Worm (Caenorhabditis elegans): ENCODE measurements around the gene rsp-1.

The rsp-1 gene

ce11 chrII:11443128-11443527 is 10.0 kb upstream of the rsp-1 start:
- TF ChIP-seq mml-1 (tag; optimal IDR thresholded peaks at IDR 0.05) (no peak), egl-5 (tag; optimal IDR thresholded peaks at IDR 0.05) (no peak), nhr-237 (tag; optimal IDR thresholded peaks at IDR 0.05) (no peak), jun-1 (tag; optimal IDR thresholded peaks at IDR 0.05) (no peak), nfya-1 (tag; optimal IDR thresholded peaks at IDR 0.05; ENCODE audit: insufficient read depth) (no peak), ztf-11 (tag; optimal IDR thresholded peaks at IDR 0.05) (no peak), pha-4 (tag; optimal IDR thresholded peaks at IDR 0.05) (no peak), nhr-23 (tag; optimal IDR thresholded peaks at IDR 0.05) (no peak), elt-2 (tag; optimal IDR thresholded peaks at IDR 0.05) (no peak), nhr-12 (tag; optimal IDR thresholded peaks at IDR 0.05) (no peak), mdl-1 (tag; optimal IDR thresholded peaks at IDR 0.05) (no peak), daf-12 (tag; optimal IDR thresholded peaks at IDR 0.05) (no peak), ceh-28 (tag; optimal IDR thresholded peaks at IDR 0.05) (no peak), fos-1 (tag; optimal IDR thresholded peaks at IDR 0.05) (no peak), tbx-2 (tag; optimal IDR thresholded peaks at IDR 0.05) (no peak), ama-1 (optimal IDR thresholded peaks at IDR 0.05) (no peak), ztf-4 (tag; optimal IDR thresholded peaks at IDR 0.05) (no peak), nhr-76 (tag; optimal IDR thresholded peaks at IDR 0.05) (no peak), egl-27 (tag; optimal IDR thresholded peaks at IDR 0.05) (no peak)

ce11 chrII:11443862-11444261 is 9.3 kb upstream of the rsp-1 start, which contains the start of gene adbp-1:
TSS of gene adbp-1 (plus strand) at chrII:11444162.
- no peak for TF ChIP-seq daf-12 (tag; optimal IDR thresholded peaks at IDR 0.05)

- no peak for TF ChIP-seq unc-39 (tag; optimal IDR thresholded peaks at IDR 0.05)
- TF ChIP-seq nhr-77 (tag; optimal IDR thresholded peaks at IDR 0.05): no peak
- TF ChIP-seq ceh-16 (tag; optimal IDR thresholded peaks at IDR 0.05): no peak
- TF ChIP-seq elt-2 (tag; optimal IDR thresholded peaks at IDR 0.05): no peak
- no peak for TF ChIP-seq sea-2 (GFP tag; optimal IDR thresholded peaks at IDR 0.05)
- no peak for TF ChIP-seq ceh-82 (tag; optimal IDR thresholded peaks at IDR 0.05)
- TF ChIP-seq fos-1 (tag; optimal IDR thresholded peaks at IDR 0.05): no peak
- TF ChIP-seq fkh-2 (tag; optimal IDR thresholded peaks at IDR 0.05): no peak
These were observed 8.2 kb upstream of the rsp-1 start, which contains the start of gene W02B12.13 for ce11 chrII:11444973-11445372. TSS of gene W02B12.13 (plus strand) at chrII:11445273.

DNA sequence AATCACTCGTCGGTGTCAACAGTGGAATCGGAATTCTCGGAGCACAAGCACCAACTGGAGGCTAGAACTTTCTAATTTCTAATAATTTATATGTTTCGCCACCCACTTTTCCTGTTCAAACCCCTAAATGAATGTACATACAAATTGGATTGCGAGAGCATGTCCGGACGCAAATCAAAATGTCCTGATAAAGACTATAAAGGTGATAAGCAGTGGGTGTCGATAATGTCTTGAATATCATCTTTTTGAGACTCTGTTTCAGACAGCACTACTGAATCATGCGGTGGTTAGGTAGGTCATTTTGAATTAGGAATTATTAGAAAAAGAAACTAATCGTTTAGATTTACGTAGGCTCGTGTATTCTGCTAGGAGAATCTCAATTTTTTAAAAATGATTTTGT is 4.4 kb upstream of the rsp-1 start, which contains the start of gene W02B12.1:
Gene W02B12.1, plus strand, starts transcription at position 269 of the 400 bp plus-strand sequence.
- TF ChIP-seq elt-2 (tag; optimal IDR thresholded peaks at IDR 0.05) (peak; percentile 77), pha-4 (tag; optimal IDR thresholded peaks at IDR 0.05) (no peak), pqm-1 (tag; optimal IDR thresholded peaks at IDR 0.05) (peak; percentile 72)

ce11 chrII:11450882-11451281 is 2.3 kb upstream of the rsp-1 start:
- TF ChIP-seq ceh-28 (tag; optimal IDR thresholded peaks at IDR 0.05): no peak
- TF ChIP-seq nhr-25 (tag; optimal IDR thresholded peaks at IDR 0.05): no peak
- no peak for TF ChIP-seq elt-3 (tag; optimal IDR thresholded peaks at IDR 0.05)
- TF ChIP-seq pha-4 (tag; optimal IDR thresholded peaks at IDR 0.05): no peak

- TF ChIP-seq fkh-10 (GFP tag; optimal IDR thresholded peaks at IDR 0.05) (no peak), tbx-2 (tag; optimal IDR thresholded peaks at IDR 0.05) (no peak), unc-62 (GFP tag; optimal IDR thresholded peaks at IDR 0.05) (no peak), ceh-16 (tag; optimal IDR thresholded peaks at IDR 0.05) (no peak), unc-39 (tag; optimal IDR thresholded peaks at IDR 0.05) (no peak), pha-4 (tag; optimal IDR thresholded peaks at IDR 0.05) (no peak), hmg-11 (tag; optimal IDR thresholded peaks at IDR 0.05) (no peak), elt-1 (tag; optimal IDR thresholded peaks at IDR 0.05) (no peak), lin-15B (tag; optimal IDR thresholded peaks at IDR 0.05) (no peak), ceh-82 (tag; optimal IDR thresholded peaks at IDR 0.05) (no peak), sea-2 (GFP tag; optimal IDR thresholded peaks at IDR 0.05) (no peak), nhr-237 (tag; optimal IDR thresholded peaks at IDR 0.05) (no peak)
These were observed 1.4 kb upstream of the rsp-1 start for ce11 chrII:11451738-11452137.

All from whole organism, L3 larva.